Worm (Caenorhabditis elegans) whole organism, mixed stage, embryonic: ENCODE measurements around the gene F56D6.14.
"Not testable (repeated sequence)": the region's sequence is repeated elsewhere in the genome, so short reads cannot be mapped to it uniquely, and the experiment has no call there.

Experiments
- M03D4.4 ChIP-seq: sonication (generic microtip); optimal IDR thresholded peaks from 2 replicates; lab custom pipeline; 2017; ENCODE audit warnings: mild to moderate bottlenecking, missing genetic modification characterization, missing compliant biosample characterization
- blmp-1 ChIP-seq: fragments of 150-350 bp; optimal IDR thresholded peaks from 2 replicates; lab custom pipeline; 2014; ENCODE audit warnings: missing biosample characterization, missing genetic modification characterization
- ceh-39 ChIP-seq: fragments of 150-350 bp; optimal IDR thresholded peaks from 2 replicates; lab custom pipeline; 2014; ENCODE audit warnings: missing biosample characterization, missing genetic modification characterization
- ceh-83 ChIP-seq: fragments of 200-800 bp; sonication (Bioruptor generic); optimal IDR thresholded peaks from 2 replicates; lab custom pipeline; 2018; ENCODE audit warnings: mild to moderate bottlenecking, missing genetic modification characterization, missing compliant biosample characterization
- ces-1 ChIP-seq: fragments of 150-350 bp; optimal IDR thresholded peaks from 2 replicates; lab custom pipeline; 2014; ENCODE audit warnings: missing biosample characterization, missing genetic modification reagents, missing genetic modification characterization
- cnd-1 ChIP-seq: fragments of 200-800 bp; sonication (Bioruptor generic); optimal IDR thresholded peaks from 2 replicates; lab custom pipeline; 2018; ENCODE audit warnings: mild to moderate bottlenecking, missing genetic modification characterization, missing compliant biosample characterization
- elt-1 ChIP-seq: sonication (generic microtip); optimal IDR thresholded peaks from 2 replicates; lab custom pipeline; 2017; ENCODE audit warnings: missing genetic modification characterization, mild to moderate bottlenecking, missing compliant biosample characterization, antibody characterized with exemption, moderate library complexity, borderline replicate concordance; ENCODE audit not compliant: insufficient read depth
- elt-3 ChIP-seq: fragments of 150-350 bp; optimal IDR thresholded peaks from 2 replicates; lab custom pipeline; 2014; ENCODE audit warnings: missing biosample characterization, missing genetic modification characterization
- flh-1 ChIP-seq: fragments of 200-800 bp; sonication (Bioruptor generic); optimal IDR thresholded peaks from 2 replicates; lab custom pipeline; 2018; ENCODE audit warnings: mild to moderate bottlenecking, missing genetic modification characterization, moderate library complexity, missing compliant biosample characterization
- lin-13 ChIP-seq: fragments of 150-350 bp; optimal IDR thresholded peaks from 2 replicates; lab custom pipeline; 2014; ENCODE audit warnings: missing biosample characterization, missing genetic modification characterization
- lin-32 ChIP-seq: fragments of 200-800 bp; sonication (Bioruptor generic); optimal IDR thresholded peaks from 2 replicates; lab custom pipeline; 2018; ENCODE audit warnings: mild to moderate bottlenecking, missing genetic modification characterization, missing compliant biosample characterization
- lsy-2 ChIP-seq: fragments of 150-350 bp; optimal IDR thresholded peaks from 2 replicates; lab custom pipeline; 2014; ENCODE audit warnings: missing biosample characterization, missing genetic modification characterization
- mab-5 ChIP-seq: fragments of 150-350 bp; optimal IDR thresholded peaks from 2 replicates; lab custom pipeline; 2014; ENCODE audit warnings: missing biosample characterization, missing genetic modification characterization
- mep-1 ChIP-seq: fragments of 150-350 bp; optimal IDR thresholded peaks from 2 replicates; lab custom pipeline; 2017; ENCODE audit warnings: missing biosample characterization, missing genetic modification reagents, missing genetic modification characterization, inconsistent platforms
- mls-2 ChIP-seq: sonication (generic microtip); optimal IDR thresholded peaks from 2 replicates; lab custom pipeline; 2016; ENCODE audit warnings: mild to moderate bottlenecking, missing genetic modification characterization, moderate library complexity, missing compliant biosample characterization
- nhr-12 ChIP-seq: fragments of 150-350 bp; optimal IDR thresholded peaks from 2 replicates; lab custom pipeline; 2014; ENCODE audit warnings: missing biosample characterization, missing genetic modification characterization
- nhr-237 ChIP-seq: fragments of 150-350 bp; optimal IDR thresholded peaks from 2 replicates; lab custom pipeline; 2014; ENCODE audit warnings: missing biosample characterization, missing genetic modification characterization
- nhr-28 ChIP-seq: fragments of 150-350 bp; optimal IDR thresholded peaks from 2 replicates; lab custom pipeline; 2014; ENCODE audit warnings: missing biosample characterization, missing genetic modification characterization
- nhr-76 ChIP-seq: sonication (generic microtip); optimal IDR thresholded peaks from 2 replicates; lab custom pipeline; 2017; ENCODE audit warnings: missing biosample characterization, missing genetic modification characterization
- pha-4 ChIP-seq: fragments of 150-350 bp; optimal IDR thresholded peaks from 2 replicates; lab custom pipeline; 2018; ENCODE audit warnings: missing biosample characterization, missing genetic modification reagents, missing genetic modification characterization
- sem-2 ChIP-seq: fragments of 200-800 bp; sonication (Bioruptor generic); optimal IDR thresholded peaks from 2 replicates; lab custom pipeline; 2018; ENCODE audit warnings: mild to moderate bottlenecking, missing genetic modification characterization, missing compliant biosample characterization
- sptf-1 ChIP-seq: sonication (generic microtip); optimal IDR thresholded peaks from 2 replicates; lab custom pipeline; 2017; ENCODE audit warnings: mild to moderate bottlenecking, missing genetic modification characterization, moderate library complexity, missing compliant biosample characterization
- tbx-8 ChIP-seq: fragments of 200-800 bp; sonication (Bioruptor generic); optimal IDR thresholded peaks from 2 replicates; lab custom pipeline; 2018; ENCODE audit warnings: mild to moderate bottlenecking, missing genetic modification characterization, moderate library complexity, missing compliant biosample characterization
- unc-120 ChIP-seq: sonication (generic microtip); optimal IDR thresholded peaks from 2 replicates; lab custom pipeline; 2017; ENCODE audit warnings: missing genetic modification characterization, missing compliant biosample characterization; ENCODE audit not compliant: poor library complexity, severe bottlenecking
- unc-62 ChIP-seq: fragments of 150-350 bp; optimal IDR thresholded peaks from 2 replicates; lab custom pipeline; 2014; ENCODE audit warnings: missing biosample characterization, missing genetic modification reagents, missing genetic modification characterization
- zip-8 ChIP-seq: fragments of 150-350 bp; optimal IDR thresholded peaks from 2 replicates; lab custom pipeline; 2014; ENCODE audit warnings: missing biosample characterization, missing genetic modification characterization
- ztf-11 ChIP-seq: fragments of 150-350 bp; optimal IDR thresholded peaks from 2 replicates; lab custom pipeline; 2014; ENCODE audit warnings: missing biosample characterization, missing genetic modification characterization

Gene F56D6.14

DNA sequence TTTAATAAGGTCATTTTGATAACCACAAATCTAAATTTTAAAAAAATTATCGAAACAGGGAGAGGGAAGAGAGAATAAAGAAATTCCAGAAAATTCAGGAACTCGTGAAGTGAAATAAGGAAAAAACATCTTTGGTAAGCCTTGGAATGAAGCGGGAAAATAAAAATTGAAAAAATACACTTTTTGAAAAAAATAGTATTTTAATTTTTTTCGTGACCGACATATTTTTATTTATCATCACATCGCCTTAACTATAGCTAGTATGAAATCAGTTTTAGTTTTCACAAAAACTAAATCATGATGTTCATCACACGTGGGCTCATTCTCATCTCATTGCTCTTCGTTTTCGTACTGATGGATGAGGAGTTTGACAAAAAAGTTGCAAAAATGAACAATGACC, 8.4 kb upstream of the F56D6.14 start, which contains the start of gene F56D6.13:
Gene F56D6.13, plus strand, starts transcription at position 301 of the 400 bp plus-strand sequence.
- TF ChIP-seq tbx-8: no peak
- TF ChIP-seq lsy-2 (tag; lab: Kevin White, UChicago): no peak
- no peak for TF ChIP-seq nhr-12 (tag; lab: Kevin White, UChicago)
- TF ChIP-seq sptf-1: no peak
- TF ChIP-seq pha-4 (tag; lab: Kevin White, UChicago): no peak
- TF ChIP-seq ceh-83: no peak
- TF ChIP-seq elt-3: no peak
- TF ChIP-seq mep-1 (tag; lab: Kevin White, UChicago): no peak
- TF ChIP-seq nhr-237: no peak
- no peak for TF ChIP-seq mab-5
- TF ChIP-seq flh-1 (GFP tag; lab: Kevin White, UChicago): no peak

DNA sequence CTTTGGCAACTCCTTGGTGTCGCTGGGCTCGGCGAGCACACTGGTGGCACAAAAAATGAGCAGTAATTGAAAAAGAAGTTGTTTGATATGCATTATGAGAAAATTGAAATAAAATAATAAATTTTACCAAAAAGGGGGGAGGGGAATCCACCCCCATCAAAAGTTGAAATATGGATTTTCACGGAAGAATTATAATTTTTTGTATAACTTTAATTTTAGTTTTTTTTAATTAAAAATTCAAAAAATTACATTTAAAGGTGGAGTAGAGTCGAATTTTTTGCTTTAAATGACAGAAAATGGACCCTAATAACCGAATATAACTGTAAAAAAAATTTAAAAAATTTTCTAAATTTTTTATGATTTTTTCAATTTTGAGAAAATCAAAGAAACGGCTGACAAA, 5.7 kb upstream of the F56D6.14 start, which contains the start of gene F56D6.18:
Gene F56D6.18, minus strand, starts transcription at position 101 of the 400 bp plus-strand sequence.
- TF ChIP-seq mls-2; nhr-76 (tag; lab: Kevin White, UChicago); ztf-11: not testable (repeated sequence)

DNA sequence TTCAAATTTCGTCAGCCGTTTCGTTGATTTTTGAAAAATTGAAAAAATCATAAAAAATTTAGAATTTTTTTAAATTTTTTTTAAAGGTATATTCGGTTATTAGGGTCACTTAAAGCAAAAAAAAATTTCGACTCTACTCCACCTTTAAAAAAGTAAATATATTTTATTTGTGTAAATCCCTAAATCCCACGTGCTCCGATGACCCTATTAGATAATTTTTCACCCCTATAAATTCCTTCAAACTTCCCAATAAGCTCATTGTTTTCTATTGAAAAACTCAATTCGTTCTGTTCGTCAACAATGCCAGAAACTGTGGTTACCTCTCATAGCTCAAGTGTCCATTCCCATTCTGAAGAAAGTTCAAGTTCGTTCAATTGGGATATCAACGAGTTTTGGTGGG, 4.9 kb upstream of the F56D6.14 start, which contains the start of gene F56D6.20:
Gene F56D6.20, plus strand, starts transcription at position 301 of the 400 bp plus-strand sequence.
- TF ChIP-seq zip-8 (no peak), sem-2 (GFP tag; lab: Kevin White, UChicago) (no peak), unc-62 (GFP tag; lab: Kevin White, UChicago) (no peak), ceh-39 (tag; lab: Kevin White, UChicago) (no peak), blmp-1 (tag; lab: Kevin White, UChicago) (no peak), lin-32 (GFP tag; lab: Kevin White, UChicago) (no peak), nhr-28 (tag; lab: Kevin White, UChicago) (no peak)

DNA sequence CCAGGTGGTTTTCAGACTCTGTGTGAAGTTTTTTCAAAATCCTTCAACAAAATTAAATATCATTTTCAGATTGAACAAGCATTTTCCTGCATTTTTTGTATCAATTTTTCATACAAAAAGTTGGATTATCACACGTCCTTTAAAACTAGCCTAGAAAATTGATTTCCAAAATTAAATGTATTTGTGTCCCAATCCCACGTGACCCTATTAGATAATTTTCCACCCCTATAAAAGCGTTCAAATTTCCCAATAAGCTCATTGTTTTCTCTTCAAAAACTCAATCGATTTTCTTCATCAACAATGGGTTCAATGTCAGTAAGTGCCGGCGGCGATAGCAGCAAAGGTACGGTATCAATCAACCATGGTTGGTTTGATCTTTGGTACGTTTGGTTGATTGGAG, 3.0 kb upstream of the F56D6.14 start, which contains the start of gene F56D6.19:
Gene F56D6.19, plus strand, starts transcription at position 301 of the 400 bp plus-strand sequence.
- TF ChIP-seq mls-2: no peak
- no peak for TF ChIP-seq ztf-11
- no peak for TF ChIP-seq M03D4.4 (tag; lab: Kevin White, UChicago)
- TF ChIP-seq nhr-28 (tag; lab: Kevin White, UChicago): no peak
- TF ChIP-seq ces-1 (GFP tag; lab: Kevin White, UChicago): no peak
- TF ChIP-seq unc-120 (tag; lab: Kevin White, UChicago): no peak

DNA sequence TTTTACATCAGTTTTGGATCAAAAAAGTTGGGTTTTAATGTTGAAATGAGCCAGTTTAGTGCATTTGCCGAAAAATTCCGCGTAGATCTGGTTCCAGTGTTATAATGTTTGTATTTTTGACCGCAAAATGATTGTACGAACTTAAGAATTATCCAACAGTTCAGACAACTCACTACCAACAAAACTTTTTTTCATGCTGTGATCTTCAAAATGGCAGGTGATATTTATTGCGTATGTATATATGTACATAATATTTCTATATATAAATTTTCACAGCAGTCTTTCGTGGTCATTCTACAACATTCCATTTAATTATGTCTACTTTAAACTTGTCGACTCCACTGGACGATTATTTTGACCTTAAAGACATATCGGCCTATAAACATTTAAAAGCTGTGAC, 2.2 kb upstream of the F56D6.14 start, which contains the start of gene srz-20:
Gene srz-20, plus strand, starts transcription at position 301 of the 400 bp plus-strand sequence.
- TF ChIP-seq pha-4 (tag; lab: Kevin White, UChicago) (no peak), ceh-39 (tag; lab: Kevin White, UChicago) (no peak)

DNA sequence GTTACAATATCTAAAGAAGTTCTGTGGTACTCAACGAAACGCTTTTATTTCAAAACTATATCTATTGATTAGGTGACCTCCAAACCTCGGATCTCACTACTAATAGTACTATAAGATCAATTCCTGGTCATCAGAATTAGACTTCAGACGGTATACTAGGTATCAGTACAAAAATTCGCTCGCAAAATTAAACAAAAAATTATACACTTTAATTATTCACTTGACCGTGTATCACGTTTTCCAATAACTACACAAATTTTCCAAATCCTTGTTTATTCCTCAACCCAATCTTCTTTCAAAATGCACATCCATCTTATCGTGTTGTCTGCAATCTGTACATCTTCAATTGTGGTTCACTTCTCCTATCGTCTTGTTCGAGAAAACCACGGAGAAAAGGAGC, 655 bp downstream of the F56D6.14 start, which contains the start of gene F56D6.23:
Gene F56D6.23, plus strand, starts transcription at position 301 of the 400 bp plus-strand sequence.
- TF ChIP-seq nhr-76 (tag; lab: Kevin White, UChicago) (no peak), sptf-1 (no peak), elt-1 (tag; lab: Kevin White, UChicago) (no peak), blmp-1 (tag; lab: Kevin White, UChicago) (no peak), ces-1 (GFP tag; lab: Kevin White, UChicago) (no peak), ceh-39 (tag; lab: Kevin White, UChicago) (no peak), flh-1 (GFP tag; lab: Kevin White, UChicago) (no peak), nhr-237 (no peak), tbx-8 (no peak), mab-5 (no peak), unc-120 (tag; lab: Kevin White, UChicago) (no peak)

DNA sequence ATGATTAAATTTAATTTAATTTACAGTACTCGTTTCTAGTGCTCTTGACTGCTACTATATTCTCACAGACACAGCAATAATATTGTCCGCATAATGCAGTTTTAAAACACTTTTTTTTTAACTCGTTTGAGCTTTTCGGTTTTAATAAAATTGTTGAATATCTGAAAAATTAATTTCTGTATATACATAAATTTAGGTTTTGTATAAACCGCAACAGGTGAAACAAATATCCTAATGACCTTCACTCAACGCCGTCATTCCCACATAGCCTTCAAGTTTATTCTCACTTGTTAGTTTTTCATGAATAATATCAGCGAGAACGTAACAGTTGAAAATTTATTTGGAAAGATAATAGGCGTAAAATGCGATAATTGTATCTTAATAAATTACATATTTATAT, 2.0 kb downstream of the F56D6.14 start, which contains the start of gene srz-19:
Gene srz-19, plus strand, starts transcription at position 301 of the 400 bp plus-strand sequence.
- no peak for TF ChIP-seq flh-1 (GFP tag; lab: Kevin White, UChicago)
- no peak for TF ChIP-seq elt-3
- no peak for TF ChIP-seq cnd-1 (tag; lab: Kevin White, UChicago)
- TF ChIP-seq lsy-2 (tag; lab: Kevin White, UChicago): no peak
- TF ChIP-seq nhr-237: no peak
- no peak for TF ChIP-seq zip-8
- no peak for TF ChIP-seq elt-1 (tag; lab: Kevin White, UChicago)
- TF ChIP-seq ztf-11: no peak
- no peak for TF ChIP-seq unc-120 (tag; lab: Kevin White, UChicago)
- no peak for TF ChIP-seq sptf-1
- TF ChIP-seq lin-13 (tag; lab: Kevin White, UChicago): no peak
- no peak for TF ChIP-seq pha-4 (tag; lab: Kevin White, UChicago)
- no peak for TF ChIP-seq sem-2 (GFP tag; lab: Kevin White, UChicago)
- TF ChIP-seq M03D4.4 (tag; lab: Kevin White, UChicago): no peak
